Worm (Caenorhabditis elegans) whole organism, midembryonic: ENCODE measurements around the gene T03G6.3.

Experiments
- T22C8.4 ChIP-seq: fragments of 200-800 bp; sonication (Bioruptor generic); IDR thresholded peaks from 2 replicates; pipeline ENCODE4 v1.3.6; 2022; ENCODE audit warnings: missing genetic modification characterization, missing compliant biosample characterization
- cog-1 ChIP-seq: sonication (generic microtip); optimal IDR thresholded peaks from 2 replicates; lab custom pipeline; 2016; ENCODE audit warnings: missing genetic modification characterization, missing compliant biosample characterization
- flt-1 ChIP-seq: fragments of 200-800 bp; sonication (Bioruptor generic); IDR thresholded peaks from 2 replicates; pipeline ENCODE4 v1.3.6; 2022; ENCODE audit warnings: missing genetic modification characterization, missing compliant biosample characterization
- klf-2 ChIP-seq: fragments of 200-800 bp; sonication (Bioruptor generic); conservative IDR thresholded peaks from 2 replicates; pipeline ENCODE4 v1.3.6; 2022; ENCODE audit warnings: missing genetic modification reagents, missing genetic modification characterization, missing compliant biosample characterization
- med-1 ChIP-seq: sonication (generic microtip); optimal IDR thresholded peaks from 2 replicates; lab custom pipeline; 2017; ENCODE audit warnings: missing genetic modification characterization, mild to moderate bottlenecking, missing compliant biosample characterization, antibody characterized with exemption, missing genetic modification reagents; ENCODE audit not compliant: insufficient read depth
- ztf-23 ChIP-seq: fragments of 200-800 bp; sonication (Bioruptor generic); IDR thresholded peaks from 2 replicates; pipeline ENCODE4 v1.3.6; 2022; ENCODE audit warnings: missing genetic modification reagents, missing genetic modification characterization, missing compliant biosample characterization
- ztf-29 ChIP-seq: fragments of 200-800 bp; sonication (Bioruptor generic); IDR thresholded peaks from 2 replicates; pipeline ENCODE4 v1.3.6; 2022; ENCODE audit warnings: missing genetic modification reagents, missing genetic modification characterization, missing compliant biosample characterization

DNA sequence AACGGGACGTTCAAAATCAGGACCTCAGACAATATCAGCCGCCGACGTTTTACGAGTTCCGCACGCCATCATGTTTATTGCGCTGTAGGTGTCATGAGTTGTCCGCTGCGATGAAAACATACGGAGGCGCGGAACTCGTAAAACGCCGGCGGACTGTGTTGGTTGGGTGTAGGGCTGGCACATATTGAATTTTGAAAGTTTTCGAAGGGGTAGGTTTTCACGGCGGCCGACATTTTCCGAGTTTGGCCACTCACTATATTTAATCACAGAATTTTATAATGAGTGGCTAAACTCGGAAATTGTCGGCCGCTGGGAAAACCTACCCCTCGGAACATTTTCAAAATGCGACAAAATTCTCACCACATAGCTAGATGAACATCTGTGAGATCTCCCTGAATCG, 10.6 kb upstream of the T03G6.3 start:
- no peak for TF ChIP-seq klf-2 (GFP tag; lab: Robert Waterston, UW)
- TF ChIP-seq ztf-29, result no peak
- no peak for TF ChIP-seq flt-1 (GFP tag; lab: Robert Waterston, UW)
- no peak for TF ChIP-seq cog-1 (tag; lab: Kevin White, UChicago)
- no peak for TF ChIP-seq ztf-23
- no peak for TF ChIP-seq med-1 (GFP tag; lab: Kevin White, UChicago)
- no peak for TF ChIP-seq T22C8.4 (GFP tag; lab: Robert Waterston, UW)
